Worm (Caenorhabditis elegans) whole organism, late embryonic: ENCODE data around the gene mca-3.

Experiments
- ceh-6 ChIP-seq: fragments of 200-800 bp; sonication (Bioruptor generic); optimal IDR thresholded peaks from 2 replicates; lab custom pipeline; 2018; ENCODE audit warnings: mild to moderate bottlenecking, missing genetic modification characterization, missing compliant biosample characterization
- ceh-9 ChIP-seq: sonication (generic microtip); optimal IDR thresholded peaks from 2 replicates; lab custom pipeline; 2016; ENCODE audit warnings: mild to moderate bottlenecking, missing genetic modification characterization, inconsistent platforms, missing compliant biosample characterization
- lin-11 ChIP-seq: fragments of 200-800 bp; sonication (Bioruptor generic); optimal IDR thresholded peaks from 2 replicates; lab custom pipeline; 2018; ENCODE audit warnings: mild to moderate bottlenecking, missing genetic modification characterization, missing compliant biosample characterization
- nhr-11 ChIP-seq: fragments of 150-350 bp; optimal IDR thresholded peaks from 2 replicates; lab custom pipeline; 2014; ENCODE audit warnings: missing biosample characterization, missing genetic modification characterization
- sdc-2 ChIP-seq: sonication (generic microtip); optimal IDR thresholded peaks from 2 replicates; lab custom pipeline; 2016; ENCODE audit warnings: missing genotype, missing genetic modification characterization, missing compliant biosample characterization
- tbx-7 ChIP-seq: sonication (generic microtip); optimal IDR thresholded peaks from 2 replicates; lab custom pipeline; 2016; ENCODE audit warnings: missing genotype, missing genetic modification characterization, missing compliant biosample characterization

ce11 chrIV:3066834-3067233 is 66.1 kb downstream of the mca-3 start, which contains the start of gene Y67D8C.7:
- TF ChIP-seq ceh-6 (GFP tag; lab: Kevin White, UChicago): no peak
- no peak for TF ChIP-seq nhr-11
- no peak for TF ChIP-seq ceh-9 (tag; lab: Kevin White, UChicago)
- no peak for TF ChIP-seq tbx-7 (tag; lab: Kevin White, UChicago)
- TF ChIP-seq lin-11 (tag; lab: Kevin White, UChicago): no peak
- TF ChIP-seq sdc-2: no peak
